Fruit fly (Drosophila melanogaster) whole organism, embryonic: ENCODE measurements around the gene Wsck.

Experiments used
- CG10565 ChIP-seq: fragments of 200-800 bp; sonication (Bioruptor generic); optimal IDR thresholded peaks from 3 replicates; lab custom pipeline; 2016; ENCODE audit warnings: missing biosample characterization, mild to moderate bottlenecking, missing genetic modification characterization
- CG10654 ChIP-seq: fragments of 200-800 bp; sonication (Bioruptor generic); optimal IDR thresholded peaks from 2 replicates; lab custom pipeline; 2016; ENCODE audit warnings: missing biosample characterization, missing genetic modification characterization
- CG11093 ChIP-seq: fragments of 200-800 bp; sonication (Bioruptor generic); IDR thresholded peaks from 3 replicates; pipeline ENCODE4 v1.3.6; 2022; ENCODE audit warnings: missing biosample characterization, missing genetic modification characterization
- CG11456 ChIP-seq: fragments of 200-800 bp; sonication (Bioruptor generic); IDR thresholded peaks from 3 replicates; pipeline ENCODE4 v1.3.6; 2022; ENCODE audit warnings: missing biosample characterization, missing genetic modification characterization
- CG12391 ChIP-seq: fragments of 200-800 bp; sonication (Bioruptor generic); optimal IDR thresholded peaks from 3 replicates; lab custom pipeline; 2018; ENCODE audit warnings: missing biosample characterization, mild to moderate bottlenecking, missing genetic modification characterization, moderate library complexity
- CG12744 ChIP-seq: fragments of 200-800 bp; sonication (Bioruptor generic); optimal IDR thresholded peaks from 2 replicates; lab custom pipeline; 2016; ENCODE audit warnings: missing biosample characterization, missing genetic modification characterization
- CG13287 ChIP-seq: fragments of 200-800 bp; sonication (Bioruptor generic); IDR thresholded peaks from 2 replicates; pipeline ENCODE4 v1.3.6; 2022; ENCODE audit warnings: missing biosample characterization, missing genetic modification characterization; ENCODE audit not compliant: partially characterized antibody
- CG14014 ChIP-seq: fragments of 200-800 bp; sonication (Bioruptor generic); IDR thresholded peaks from 2 replicates; pipeline ENCODE4 v1.3.6; 2022; ENCODE audit warnings: missing biosample characterization, missing genetic modification characterization
- CG15479 ChIP-seq: fragments of 200-800 bp; sonication (Bioruptor generic); optimal IDR thresholded peaks from 3 replicates; lab custom pipeline; 2019; ENCODE audit warnings: missing biosample characterization, mild to moderate bottlenecking, missing genetic modification characterization, moderate library complexity
- CG18764 ChIP-seq: fragments of 200-800 bp; sonication (Bioruptor generic); optimal IDR thresholded peaks from 3 replicates; lab custom pipeline; 2016; ENCODE audit warnings: missing biosample characterization, missing genetic modification characterization
- CG6654 ChIP-seq: fragments of 200-800 bp; sonication (Bioruptor generic); optimal IDR thresholded peaks from 2 replicates; lab custom pipeline; 2017; ENCODE audit warnings: missing biosample characterization, mild to moderate bottlenecking, missing genetic modification characterization
- CG7556 ChIP-seq: fragments of 200-800 bp; sonication (Bioruptor generic); optimal IDR thresholded peaks from 2 replicates; lab custom pipeline; 2017; ENCODE audit warnings: missing biosample characterization, mild to moderate bottlenecking, missing genetic modification characterization
- CTCF ChIP-seq: fragments of 200-800 bp; sonication (Bioruptor generic); optimal IDR thresholded peaks from 2 replicates; lab custom pipeline; 2017; ENCODE audit warnings: missing biosample characterization, mild to moderate bottlenecking, missing genetic modification characterization, moderate library complexity
- Camta ChIP-seq: fragments of 200-800 bp; sonication (Bioruptor generic); optimal IDR thresholded peaks from 2 replicates; lab custom pipeline; 2016; ENCODE audit warnings: missing biosample characterization, missing genetic modification characterization
- Dbx ChIP-seq: fragments of 200-800 bp; sonication (Bioruptor generic); IDR thresholded peaks from 3 replicates; pipeline ENCODE4 v1.3.6; 2022; ENCODE audit warnings: missing biosample characterization, missing genetic modification characterization
- Fer1 ChIP-seq: fragments of 200-800 bp; sonication (Bioruptor generic); optimal IDR thresholded peaks from 2 replicates; lab custom pipeline; 2017; ENCODE audit warnings: missing biosample characterization, mild to moderate bottlenecking, missing genetic modification characterization
- Gsc ChIP-seq: fragments of 200-800 bp; sonication (Bioruptor generic); IDR thresholded peaks from 2 replicates; pipeline ENCODE4 v1.3.6; 2022; ENCODE audit warnings: missing biosample characterization, missing genetic modification characterization
- H2.0 ChIP-seq: fragments of 200-800 bp; sonication (Bioruptor generic); IDR thresholded peaks from 2 replicates; pipeline ENCODE4 v1.3.6; 2022; ENCODE audit warnings: missing biosample characterization, missing genetic modification characterization
- Hr3 ChIP-seq: fragments of 200-800 bp; sonication (Bioruptor generic); optimal IDR thresholded peaks from 3 replicates; lab custom pipeline; 2016; ENCODE audit warnings: missing biosample characterization, missing genetic modification characterization
- MESR4 ChIP-seq: fragments of 200-800 bp; sonication (Bioruptor generic); optimal IDR thresholded peaks from 2 replicates; lab custom pipeline; 2018; ENCODE audit warnings: missing biosample characterization, mild to moderate bottlenecking, missing genetic modification characterization, moderate library complexity
- NC2α ChIP-seq: fragments of 200-800 bp; sonication (Bioruptor generic); optimal IDR thresholded peaks from 2 replicates; lab custom pipeline; 2016; ENCODE audit warnings: missing biosample characterization, missing genetic modification characterization
- Neu2 ChIP-seq: fragments of 200-800 bp; sonication (Bioruptor generic); optimal IDR thresholded peaks from 3 replicates; lab custom pipeline; 2016; ENCODE audit warnings: missing biosample characterization, missing genetic modification characterization, borderline replicate concordance
- Nf-YC ChIP-seq: fragments of 200-800 bp; optimal IDR thresholded peaks from 3 replicates; lab custom pipeline; 2019; ENCODE audit warnings: missing biosample characterization, mild to moderate bottlenecking, missing genetic modification characterization, moderate library complexity
- Sox100B ChIP-seq: fragments of 200-800 bp; sonication (Bioruptor generic); optimal IDR thresholded peaks from 3 replicates; lab custom pipeline; 2018; ENCODE audit warnings: missing biosample characterization, mild to moderate bottlenecking, missing genetic modification characterization
- YL-1 ChIP-seq: fragments of 200-800 bp; sonication (Bioruptor generic); optimal IDR thresholded peaks from 3 replicates; lab custom pipeline; 2017; ENCODE audit warnings: missing biosample characterization, mild to moderate bottlenecking, missing genetic modification characterization
- ab ChIP-seq: fragments of 200-800 bp; sonication (Bioruptor generic); optimal IDR thresholded peaks from 2 replicates; lab custom pipeline; 2016; ENCODE audit warnings: missing biosample characterization, missing genetic modification characterization
- az2 ChIP-seq: fragments of 200-800 bp; sonication (Bioruptor generic); optimal IDR thresholded peaks from 3 replicates; lab custom pipeline; 2016; ENCODE audit warnings: missing biosample characterization, missing genetic modification characterization
- bowl ChIP-seq: fragments of 200-800 bp; sonication (Bioruptor generic); IDR thresholded peaks from 2 replicates; pipeline ENCODE4 v1.3.6; 2022; ENCODE audit warnings: missing biosample characterization, missing genetic modification characterization
- bsh ChIP-seq, 2 experiments: fragments of 200-800 bp; sonication (Bioruptor generic); optimal IDR thresholded peaks; 2 replicates each; lab custom pipeline; 2017 to 2018; ENCODE audit warnings: mild to moderate bottlenecking in 2 of 2, missing biosample characterization in 2 of 2, missing genetic modification characterization in 2 of 2, moderate library complexity in 1 of 2
- caup ChIP-seq: fragments of 200-800 bp; sonication (Bioruptor generic); optimal IDR thresholded peaks from 3 replicates; lab custom pipeline; 2017; ENCODE audit warnings: missing biosample characterization, mild to moderate bottlenecking, missing genetic modification characterization, moderate library complexity; ENCODE audit not compliant: severe bottlenecking
- danr ChIP-seq: fragments of 200-800 bp; sonication (Bioruptor generic); IDR thresholded peaks from 2 replicates; pipeline ENCODE4 v1.3.6; 2022; ENCODE audit warnings: missing biosample characterization, missing genetic modification characterization
- dmrt11E ChIP-seq: fragments of 200-800 bp; sonication (Bioruptor generic); optimal IDR thresholded peaks from 3 replicates; lab custom pipeline; 2018; ENCODE audit warnings: missing biosample characterization, mild to moderate bottlenecking, missing genetic modification characterization, moderate library complexity
- eyg ChIP-seq: fragments of 200-800 bp; sonication (Bioruptor generic); optimal IDR thresholded peaks from 3 replicates; lab custom pipeline; 2016; ENCODE audit warnings: missing biosample characterization, missing genetic modification characterization
- gce ChIP-seq: fragments of 200-800 bp; sonication (Bioruptor generic); IDR thresholded peaks from 3 replicates; pipeline ENCODE4 v1.3.6; 2022; ENCODE audit warnings: missing biosample characterization, missing genetic modification characterization
- gem ChIP-seq: fragments of 200-800 bp; sonication (Bioruptor generic); optimal IDR thresholded peaks from 2 replicates; lab custom pipeline; 2019; ENCODE audit warnings: missing biosample characterization, mild to moderate bottlenecking, missing genetic modification characterization, moderate library complexity
- gsb ChIP-seq: fragments of 200-800 bp; sonication (Bioruptor generic); IDR thresholded peaks from 2 replicates; pipeline ENCODE4 v1.3.6; 2022; ENCODE audit warnings: missing biosample characterization, missing genetic modification characterization
- jigr1 ChIP-seq: fragments of 200-800 bp; sonication (Bioruptor generic); IDR thresholded peaks from 3 replicates; pipeline ENCODE4 v1.3.6; 2022; ENCODE audit warnings: missing biosample characterization, missing genetic modification characterization
- jing ChIP-seq: fragments of 200-800 bp; sonication (Bioruptor generic); optimal IDR thresholded peaks from 2 replicates; lab custom pipeline; 2018; ENCODE audit warnings: missing biosample characterization, mild to moderate bottlenecking, missing genetic modification characterization
- lab ChIP-seq: fragments of 200-800 bp; sonication (Bioruptor generic); optimal IDR thresholded peaks from 3 replicates; lab custom pipeline; 2017; ENCODE audit warnings: missing biosample characterization, missing genetic modification characterization, mild to moderate bottlenecking, moderate library complexity, missing genetic modification reagents
- lbe ChIP-seq: fragments of 200-800 bp; sonication (Bioruptor generic); optimal IDR thresholded peaks from 2 replicates; lab custom pipeline; 2016; ENCODE audit warnings: missing biosample characterization, mild to moderate bottlenecking, missing genetic modification characterization
- phol ChIP-seq: fragments of 200-800 bp; sonication (Bioruptor generic); optimal IDR thresholded peaks from 3 replicates; lab custom pipeline; 2018; ENCODE audit warnings: missing biosample characterization, mild to moderate bottlenecking, missing genetic modification characterization, moderate library complexity
- prd ChIP-seq, 3 experiments: fragments of >200 bp in 2 of 3; fragments of 200-800 bp in 1 of 3; sonication (Bioruptor generic) in 1 of 3; optimal IDR thresholded peaks in 2 of 3; IDR thresholded peaks in 1 of 3; 2 replicates in 2 of 3; 3 replicates in 1 of 3; pipeline versions ENCODE4 v1.3.6 to Lab custom; 2017 to 2022; ENCODE audit warnings: missing biosample characterization in 1 of 3, missing genetic modification characterization in 1 of 3
- psq ChIP-seq: fragments of 200-800 bp; sonication (Bioruptor generic); optimal IDR thresholded peaks from 2 replicates; lab custom pipeline; 2017; ENCODE audit warnings: missing biosample characterization, missing genetic modification characterization
- ro ChIP-seq: fragments of 200-800 bp; sonication (Bioruptor generic); IDR thresholded peaks from 2 replicates; pipeline ENCODE4 v1.3.6; 2022; ENCODE audit warnings: missing biosample characterization, missing genetic modification characterization
- run ChIP-seq: fragments of 200-800 bp; sonication (Bioruptor generic); optimal IDR thresholded peaks from 3 replicates; lab custom pipeline; 2018; ENCODE audit warnings: missing biosample characterization, mild to moderate bottlenecking, missing genetic modification characterization
- slou ChIP-seq: fragments of 200-800 bp; sonication (Bioruptor generic); optimal IDR thresholded peaks from 3 replicates; lab custom pipeline; 2016; ENCODE audit warnings: missing biosample characterization, missing genetic modification characterization
- slp2 ChIP-seq: fragments of 200-800 bp; sonication (Bioruptor generic); optimal IDR thresholded peaks from 2 replicates; lab custom pipeline; 2016; ENCODE audit warnings: missing biosample characterization, missing genetic modification characterization
- sna ChIP-seq: fragments of 200-800 bp; sonication (Bioruptor generic); IDR thresholded peaks from 2 replicates; pipeline ENCODE4 v1.3.6; 2022; ENCODE audit warnings: missing biosample characterization, missing genetic modification characterization; ENCODE audit not compliant: partially characterized antibody
- ttk ChIP-seq: fragments of 200-800 bp; sonication (Bioruptor generic); IDR thresholded peaks from 2 replicates; pipeline ENCODE4 v2.1.2; 2022; ENCODE audit warnings: missing biosample characterization, missing genetic modification characterization

The Wsck gene

dm6 chr3R:24580067-24580962 lies 49.6 kb downstream of the Wsck start (continued):
- TF ChIP-seq az2 (GFP tag; lab: Kevin White, UChicago) (peak; percentile 41), Hr3 (GFP tag; lab: Kevin White, UChicago) (no peak), eyg (no peak), CG6654 (GFP tag; lab: Kevin White, UChicago) (no peak), CG13287 (GFP tag; lab: Robert Waterston, UW) (no peak), gce (GFP tag; lab: Robert Waterston, UW) (no peak), YL-1 (GFP tag; lab: Kevin White, UChicago) (no peak), danr (GFP tag; lab: Robert Waterston, UW) (no peak), sna (no peak), CG11456 (no peak), ro (no peak), run (no peak), lab (peak; percentile 13), phol (tag; lab: Kevin White, UChicago) (peak; percentile 62), caup (GFP tag; lab: Kevin White, UChicago) (no peak), CG12744 (GFP tag; lab: Kevin White, UChicago) (no peak), CG12391 (tag; lab: Kevin White, UChicago) (peak; percentile 32), Nf-YC (no peak), slp2 (GFP tag; lab: Kevin White, UChicago) (no peak), ab (GFP tag; lab: Kevin White, UChicago) (no peak), gsb (no peak), Gsc (GFP tag; lab: Robert Waterston, UW) (no peak), ttk (GFP tag; lab: Robert Waterston, UW) (no peak), gem (tag; lab: Kevin White, UChicago) (peak; percentile 64), slou (GFP tag; lab: Kevin White, UChicago) (no peak), H2.0 (GFP tag; lab: Robert Waterston, UW) (no peak), lbe (no peak), CG10654 (GFP tag; lab: Kevin White, UChicago) (peak; percentile 2), CTCF (GFP tag; lab: Kevin White, UChicago) (no peak), bowl (GFP tag; lab: Robert Waterston, UW) (no peak), Fer1 (no peak), CG15479 (GFP tag; lab: Kevin White, UChicago) (no peak), dmrt11E (tag; lab: Kevin White, UChicago) (peak; percentile 56), CG7556 (GFP tag; lab: Kevin White, UChicago) (peak; percentile 70), psq (GFP tag; lab: Kevin White, UChicago) (no peak), Dbx (GFP tag; lab: Robert Waterston, UW) (no peak), CG18764 (GFP tag; lab: Kevin White, UChicago) (no peak), Sox100B (GFP tag; lab: Kevin White, UChicago) (peak; percentile 67), CG10565 (no peak), bsh (GFP tag; optimal IDR thresholded peaks at IDR 0.05; lab: Kevin White, UChicago) (peak in 1 of 2 experiments; percentile 62), CG14014 (GFP tag; lab: Robert Waterston, UW) (no peak), prd (optimal IDR thresholded peaks at IDR 0.05; lab: Kevin White, UChicago) (no peak), prd (GFP tag; IDR thresholded peaks at IDR 0.05; lab: Robert Waterston, UW) (no peak; the same call in 2 of the 3 replicates), Neu2 (GFP tag; lab: Kevin White, UChicago) (no peak), jigr1 (GFP tag; lab: Robert Waterston, UW) (no peak), CG11093 (GFP tag; lab: Robert Waterston, UW) (no peak), NC2α (GFP tag; lab: Kevin White, UChicago) (no peak), Camta (GFP tag; lab: Kevin White, UChicago) (no peak), jing (GFP tag; lab: Kevin White, UChicago) (no peak), MESR4 (GFP tag; lab: Kevin White, UChicago) (no peak)
